Worm (Caenorhabditis elegans): ENCODE results near the gene pigc-1.

Gene pigc-1

ce11 chrIV:9343102-9343599 is at the start of gene pigc-1:
Gene pigc-1, minus strand, starts transcription at chrIV:9343152.
- TF ChIP-seq tbx-37 (GFP tag; conservative IDR thresholded peaks at IDR 0.05) (no peak), ceh-36 (tag; optimal IDR thresholded peaks at IDR 0.05) (no peak), hmg-4 (GFP tag; optimal IDR thresholded peaks at IDR 0.05) (no peak), tbx-11 (GFP tag; IDR thresholded peaks at IDR 0.05) (no peak), hnd-1 (tag; optimal IDR thresholded peaks at IDR 0.05) (no peak), ets-7 (tag; optimal IDR thresholded peaks at IDR 0.05) (no peak), B0310.2 (tag; optimal IDR thresholded peaks at IDR 0.05) (no peak), flt-1 (GFP tag; IDR thresholded peaks at IDR 0.05) (no peak), sea-1 (GFP tag; conservative IDR thresholded peaks at IDR 0.05) (no peak), F13C5.2 (tag; optimal IDR thresholded peaks at IDR 0.05) (no peak), scrt-1 (GFP tag; IDR thresholded peaks at IDR 0.05) (no peak), ama-1 (optimal IDR thresholded peaks at IDR 0.05) (no peak), tra-4 (tag; optimal IDR thresholded peaks at IDR 0.05) (no peak), aly-1 (tag; optimal IDR thresholded peaks at IDR 0.05) (no peak)

ce11 chrIV:9386038-9386437 is 43.1 kb upstream of the pigc-1 start, which contains the start of gene daf-15:
Gene daf-15, plus strand, starts transcription at chrIV:9386208.
- TF ChIP-seq tra-4 (tag; optimal IDR thresholded peaks at IDR 0.05): no peak
- no peak for TF ChIP-seq ceh-13 (GFP tag; optimal IDR thresholded peaks at IDR 0.05)
- TF ChIP-seq B0310.2 (tag; optimal IDR thresholded peaks at IDR 0.05): no peak
- no peak for TF ChIP-seq sea-1 (GFP tag; conservative IDR thresholded peaks at IDR 0.05)
- TF ChIP-seq F13C5.2 (tag; optimal IDR thresholded peaks at IDR 0.05): no peak
- TF ChIP-seq hnd-1 (tag; optimal IDR thresholded peaks at IDR 0.05): no peak
- TF ChIP-seq pes-1 (GFP tag; IDR thresholded peaks at IDR 0.05): no peak
- TF ChIP-seq flt-1 (GFP tag; IDR thresholded peaks at IDR 0.05): no peak
- no peak for TF ChIP-seq tbx-11 (GFP tag; IDR thresholded peaks at IDR 0.05)
- TF ChIP-seq aly-1 (tag; optimal IDR thresholded peaks at IDR 0.05): no peak
- TF ChIP-seq ama-1 (optimal IDR thresholded peaks at IDR 0.05): no peak
- TF ChIP-seq ceh-36 (tag; optimal IDR thresholded peaks at IDR 0.05): no peak
- TF ChIP-seq ets-7 (tag; optimal IDR thresholded peaks at IDR 0.05): no peak
- no peak for TF ChIP-seq hmbx-1 (tag; optimal IDR thresholded peaks at IDR 0.05)

ce11 chrIV:9384826-9385225 is 41.9 kb upstream of the pigc-1 start, which contains the start of gene C10C5.7:
Gene C10C5.7, plus strand, starts transcription at chrIV:9385126.
- TF ChIP-seq sea-1 (GFP tag; conservative IDR thresholded peaks at IDR 0.05) (no peak), flt-1 (GFP tag; IDR thresholded peaks at IDR 0.05) (no peak), F13C5.2 (tag; optimal IDR thresholded peaks at IDR 0.05) (no peak), tbx-11 (GFP tag; IDR thresholded peaks at IDR 0.05) (no peak), ama-1 (optimal IDR thresholded peaks at IDR 0.05) (no peak), tbx-37 (GFP tag; conservative IDR thresholded peaks at IDR 0.05) (no peak), aly-1 (tag; optimal IDR thresholded peaks at IDR 0.05) (no peak), hmbx-1 (tag; optimal IDR thresholded peaks at IDR 0.05) (no peak), ets-7 (tag; optimal IDR thresholded peaks at IDR 0.05) (no peak), B0310.2 (tag; optimal IDR thresholded peaks at IDR 0.05) (no peak), scrt-1 (GFP tag; IDR thresholded peaks at IDR 0.05) (no peak), pes-1 (GFP tag; IDR thresholded peaks at IDR 0.05) (no peak), ceh-13 (GFP tag; optimal IDR thresholded peaks at IDR 0.05) (no peak)

- TF ChIP-seq hmbx-1 (tag; optimal IDR thresholded peaks at IDR 0.05) (no peak), ceh-13 (GFP tag; optimal IDR thresholded peaks at IDR 0.05) (no peak), ceh-36 (tag; optimal IDR thresholded peaks at IDR 0.05) (no peak), F13C5.2 (tag; optimal IDR thresholded peaks at IDR 0.05) (no peak), tbx-37 (GFP tag; conservative IDR thresholded peaks at IDR 0.05) (no peak)
Observed at ce11 chrIV:9381136-9381535, 38.2 kb upstream of the pigc-1 start, which contains the start of gene C10C5.5. Gene C10C5.5, plus strand, starts transcription at chrIV:9381436.

- TF ChIP-seq ceh-13 (GFP tag; optimal IDR thresholded peaks at IDR 0.05): no peak
- no peak for TF ChIP-seq aly-1 (tag; optimal IDR thresholded peaks at IDR 0.05)
Observed at ce11 chrIV:9378272-9378671, 35.3 kb upstream of the pigc-1 start, which contains the start of gene C10C5.4. Gene C10C5.4, plus strand, starts transcription at chrIV:9378552.

- TF ChIP-seq tbx-11 (GFP tag; IDR thresholded peaks at IDR 0.05) (no peak), F13C5.2 (tag; optimal IDR thresholded peaks at IDR 0.05) (no peak), hmg-4 (GFP tag; optimal IDR thresholded peaks at IDR 0.05) (no peak)
Observed at ce11 chrIV:9376550-9376949, 33.6 kb upstream of the pigc-1 start.

ce11 chrIV:9374529-9374928 is 31.6 kb upstream of the pigc-1 start, which contains the start of gene C10C5.3:
Gene C10C5.3, plus strand, starts transcription at chrIV:9374829.
- no peak for TF ChIP-seq sea-1 (GFP tag; conservative IDR thresholded peaks at IDR 0.05)
- TF ChIP-seq ets-7 (tag; optimal IDR thresholded peaks at IDR 0.05): no peak
- TF ChIP-seq tra-4 (tag; optimal IDR thresholded peaks at IDR 0.05): no peak
- no peak for TF ChIP-seq pes-1 (GFP tag; IDR thresholded peaks at IDR 0.05)
- no peak for TF ChIP-seq hnd-1 (tag; optimal IDR thresholded peaks at IDR 0.05)

ce11 chrIV:9371126-9371525 is 28.2 kb upstream of the pigc-1 start, which contains the start of gene fbxc-58:
Gene fbxc-58, plus strand, starts transcription at chrIV:9371508.
- no peak for TF ChIP-seq B0310.2 (tag; optimal IDR thresholded peaks at IDR 0.05)
- no peak for TF ChIP-seq flt-1 (GFP tag; IDR thresholded peaks at IDR 0.05)
- no peak for TF ChIP-seq tbx-11 (GFP tag; IDR thresholded peaks at IDR 0.05)
- TF ChIP-seq tbx-37 (GFP tag; conservative IDR thresholded peaks at IDR 0.05): no peak
- TF ChIP-seq ceh-36 (tag; optimal IDR thresholded peaks at IDR 0.05): no peak
- no peak for TF ChIP-seq scrt-1 (GFP tag; IDR thresholded peaks at IDR 0.05)
- TF ChIP-seq ama-1 (optimal IDR thresholded peaks at IDR 0.05): no peak
- TF ChIP-seq hmbx-1 (tag; optimal IDR thresholded peaks at IDR 0.05): no peak
- no peak for TF ChIP-seq F13C5.2 (tag; optimal IDR thresholded peaks at IDR 0.05)
- TF ChIP-seq tra-4 (tag; optimal IDR thresholded peaks at IDR 0.05): no peak
- no peak for TF ChIP-seq aly-1 (tag; optimal IDR thresholded peaks at IDR 0.05)
- no peak for TF ChIP-seq pes-1 (GFP tag; IDR thresholded peaks at IDR 0.05)
- TF ChIP-seq hmg-4 (GFP tag; optimal IDR thresholded peaks at IDR 0.05): no peak
